Fruit fly (Drosophila melanogaster) S2 (cell line): ENCODE measurements around the gene bigmax.

Experiments
- CG8478 ChIP-seq: fragments of >200 bp; optimal IDR thresholded peaks from 2 replicates; lab custom pipeline; 2018
- CTCF ChIP-seq, 2 experiments: fragments of >200 bp; optimal IDR thresholded peaks; 2 replicates each; lab custom pipeline; 2018

DNA sequence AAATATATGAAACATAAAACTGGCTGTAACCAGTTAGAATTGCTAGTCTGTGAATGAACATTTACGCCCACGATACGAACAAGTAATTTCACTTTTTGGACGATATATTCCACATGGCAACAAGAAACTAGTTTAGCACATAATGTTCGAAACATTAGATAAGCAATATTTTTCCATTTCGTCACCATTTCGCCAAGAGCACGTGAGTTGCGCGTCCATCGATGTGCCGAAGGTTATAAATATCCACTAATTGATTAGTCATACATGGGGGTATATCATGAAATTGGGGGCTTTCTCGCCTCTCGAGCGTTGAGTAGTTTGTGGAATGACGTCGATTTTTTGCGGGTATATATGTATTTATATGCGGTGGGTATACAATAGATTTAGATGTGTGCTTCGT, 5.8 kb upstream of the bigmax start:
- TF ChIP-seq CG8478 (no peak), CTCF (optimal IDR thresholded peaks at IDR 0.05; lab: Kevin White, UChicago) (no peak)
